Worm (Caenorhabditis elegans) whole organism, late embryonic: ENCODE results near the gene frm-2.
A peak's percentile ranks its signal among the peaks of the same experiment; 100 is the strongest.

Experiments used
- C08G9.2 ChIP-seq: sonication (generic microtip); optimal IDR thresholded peaks from 2 replicates; lab custom pipeline; 2016; ENCODE audit warnings: mild to moderate bottlenecking, missing genetic modification characterization, moderate library complexity, missing compliant biosample characterization
- K09A11.1 ChIP-seq: sonication (generic microtip); optimal IDR thresholded peaks from 2 replicates; lab custom pipeline; 2017; ENCODE audit warnings: antibody characterized with exemption, mild to moderate bottlenecking, missing genetic modification characterization, missing compliant biosample characterization; ENCODE audit not compliant: insufficient read depth
- T23F11.4 ChIP-seq: fragments of 200-800 bp; sonication (Bioruptor generic); optimal IDR thresholded peaks from 2 replicates; lab custom pipeline; 2018; ENCODE audit warnings: mild to moderate bottlenecking, missing genetic modification characterization, missing compliant biosample characterization
- ahr-1 ChIP-seq: sonication (generic microtip); optimal IDR thresholded peaks from 2 replicates; lab custom pipeline; 2016; ENCODE audit warnings: missing genetic modification characterization, missing compliant biosample characterization
- ama-1 ChIP-seq: fragments of 150-350 bp; optimal IDR thresholded peaks from 2 replicates; lab custom pipeline; 2014
- ceh-18 ChIP-seq: sonication (generic microtip); optimal IDR thresholded peaks from 2 replicates; lab custom pipeline; 2016; ENCODE audit warnings: missing genetic modification characterization, missing compliant biosample characterization
- ceh-2 ChIP-seq: sonication (generic microtip); optimal IDR thresholded peaks from 2 replicates; lab custom pipeline; 2016; ENCODE audit warnings: missing genotype, missing genetic modification characterization, missing compliant biosample characterization
- ceh-22 ChIP-seq: sonication (generic microtip); optimal IDR thresholded peaks from 2 replicates; lab custom pipeline; 2017; ENCODE audit warnings: missing biosample characterization, missing genetic modification characterization
- ceh-24 ChIP-seq: sonication (generic microtip); optimal IDR thresholded peaks from 2 replicates; lab custom pipeline; 2016; ENCODE audit warnings: mild to moderate bottlenecking, missing genetic modification characterization, missing compliant biosample characterization
- ceh-30 ChIP-seq: fragments of 150-350 bp; optimal IDR thresholded peaks from 2 replicates; lab custom pipeline; 2014; ENCODE audit warnings: missing biosample characterization, missing genetic modification characterization
- ceh-34 ChIP-seq: sonication (generic microtip); optimal IDR thresholded peaks from 2 replicates; lab custom pipeline; 2016; ENCODE audit warnings: mild to moderate bottlenecking, missing genetic modification characterization, missing compliant biosample characterization
- ceh-48 ChIP-seq: sonication (generic microtip); optimal IDR thresholded peaks from 2 replicates; lab custom pipeline; 2016; ENCODE audit warnings: missing genetic modification characterization, inconsistent platforms, missing compliant biosample characterization
- ceh-6 ChIP-seq: fragments of 200-800 bp; sonication (Bioruptor generic); optimal IDR thresholded peaks from 2 replicates; lab custom pipeline; 2018; ENCODE audit warnings: mild to moderate bottlenecking, missing genetic modification characterization, missing compliant biosample characterization
- che-1 ChIP-seq: sonication (generic microtip); optimal IDR thresholded peaks from 2 replicates; lab custom pipeline; 2016; ENCODE audit warnings: mild to moderate bottlenecking, missing genetic modification characterization, missing compliant biosample characterization
- dve-1 ChIP-seq: sonication (generic microtip); optimal IDR thresholded peaks from 2 replicates; lab custom pipeline; 2017; ENCODE audit warnings: antibody characterized with exemption, mild to moderate bottlenecking, missing genetic modification characterization, missing compliant biosample characterization
- elt-4 ChIP-seq: sonication (generic microtip); optimal IDR thresholded peaks from 2 replicates; lab custom pipeline; 2016; ENCODE audit warnings: missing genetic modification characterization, missing compliant biosample characterization
- ets-4 ChIP-seq: sonication (generic microtip); optimal IDR thresholded peaks from 2 replicates; lab custom pipeline; 2016; ENCODE audit warnings: missing genetic modification characterization, missing compliant biosample characterization
- eyg-1 ChIP-seq: sonication (generic microtip); optimal IDR thresholded peaks from 2 replicates; lab custom pipeline; 2016; ENCODE audit warnings: missing genotype, missing genetic modification characterization, missing compliant biosample characterization
- gmeb-2 ChIP-seq: sonication (generic microtip); optimal IDR thresholded peaks from 2 replicates; lab custom pipeline; 2016; ENCODE audit warnings: missing genetic modification characterization, inconsistent platforms, missing compliant biosample characterization
- hlh-30 ChIP-seq: sonication (generic microtip); optimal IDR thresholded peaks from 2 replicates; lab custom pipeline; 2017; ENCODE audit warnings: antibody characterized with exemption, missing genetic modification characterization, missing compliant biosample characterization; ENCODE audit not compliant: insufficient read depth
- madf-2 ChIP-seq: sonication (generic microtip); optimal IDR thresholded peaks from 2 replicates; lab custom pipeline; 2017; ENCODE audit warnings: missing genetic modification characterization, missing compliant biosample characterization
- mec-3 ChIP-seq: sonication (generic microtip); optimal IDR thresholded peaks from 2 replicates; lab custom pipeline; 2016; ENCODE audit warnings: borderline replicate concordance, missing genetic modification characterization, missing compliant biosample characterization
- nhr-11 ChIP-seq: fragments of 150-350 bp; optimal IDR thresholded peaks from 2 replicates; lab custom pipeline; 2014; ENCODE audit warnings: missing biosample characterization, missing genetic modification characterization
- nhr-232 ChIP-seq: sonication (generic microtip); optimal IDR thresholded peaks from 2 replicates; lab custom pipeline; 2016; ENCODE audit warnings: missing genetic modification characterization, missing compliant biosample characterization
- pax-1 ChIP-seq: fragments of 150-350 bp; optimal IDR thresholded peaks from 2 replicates; lab custom pipeline; 2014; ENCODE audit warnings: missing biosample characterization, missing genetic modification characterization
- pha-4 ChIP-seq: fragments of 150-350 bp; optimal IDR thresholded peaks from 2 replicates; lab custom pipeline; 2018; ENCODE audit warnings: missing biosample characterization, missing genetic modification reagents, missing genetic modification characterization
- pros-1 ChIP-seq: fragments of 150-350 bp; optimal IDR thresholded peaks from 2 replicates; lab custom pipeline; 2014; ENCODE audit warnings: missing biosample characterization, missing genetic modification reagents, missing genetic modification characterization
- rnt-1 ChIP-seq: sonication (generic microtip); optimal IDR thresholded peaks from 2 replicates; lab custom pipeline; 2016; ENCODE audit warnings: missing genetic modification characterization, missing compliant biosample characterization
- sdc-2 ChIP-seq: sonication (generic microtip); optimal IDR thresholded peaks from 2 replicates; lab custom pipeline; 2016; ENCODE audit warnings: missing genotype, missing genetic modification characterization, missing compliant biosample characterization
- sox-2 ChIP-seq: fragments of 200-800 bp; sonication (Bioruptor generic); IDR thresholded peaks from 2 replicates; pipeline ENCODE4 v1.3.6; 2022; ENCODE audit warnings: missing genetic modification reagents, missing genetic modification characterization, missing compliant biosample characterization
- tbx-2 ChIP-seq: sonication (generic microtip); optimal IDR thresholded peaks from 2 replicates; lab custom pipeline; 2016; ENCODE audit warnings: missing genetic modification characterization, missing compliant biosample characterization
- tbx-7 ChIP-seq: sonication (generic microtip); optimal IDR thresholded peaks from 2 replicates; lab custom pipeline; 2016; ENCODE audit warnings: missing genotype, missing genetic modification characterization, missing compliant biosample characterization
- unc-42 ChIP-seq: sonication (generic microtip); optimal IDR thresholded peaks from 2 replicates; lab custom pipeline; 2016; ENCODE audit warnings: missing genotype, missing genetic modification characterization, missing compliant biosample characterization
- unc-55 ChIP-seq: sonication (generic microtip); optimal IDR thresholded peaks from 2 replicates; lab custom pipeline; 2017; ENCODE audit warnings: missing biosample characterization, missing genetic modification reagents, missing genetic modification characterization

Gene frm-2

DNA sequence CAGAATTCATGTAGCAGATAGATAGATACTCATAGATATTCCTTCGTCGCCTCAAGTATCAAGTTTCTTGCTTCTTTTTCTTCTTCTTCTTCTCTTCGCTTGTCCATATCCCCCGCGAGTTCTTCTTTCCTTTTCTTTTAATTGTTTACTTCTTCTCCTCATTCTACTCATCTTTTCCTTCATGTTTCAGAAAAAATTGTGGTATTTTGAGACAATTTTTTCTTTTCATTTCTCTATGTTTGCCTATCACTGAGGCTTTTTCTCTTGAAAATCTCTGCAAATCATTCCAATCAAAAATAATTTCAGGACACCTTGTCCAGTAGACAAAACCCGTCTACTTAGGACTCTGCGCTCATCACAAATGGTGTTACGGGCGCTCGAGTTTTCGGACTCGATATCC is 11.0 kb upstream of the frm-2 start, which contains the start of gene T04C9.1:
Gene T04C9.1 (plus strand): TSS at position 301 of the 400 bp plus-strand sequence.
- TF ChIP-seq nhr-232 (tag; lab: Kevin White, UChicago) = no peak
- no peak for TF ChIP-seq ceh-34
- no peak for TF ChIP-seq ceh-30 (tag; lab: Kevin White, UChicago)
- TF ChIP-seq T23F11.4 = no peak
- no peak for TF ChIP-seq ceh-22
- TF ChIP-seq, all 69 proteins: peak for 0

DNA sequence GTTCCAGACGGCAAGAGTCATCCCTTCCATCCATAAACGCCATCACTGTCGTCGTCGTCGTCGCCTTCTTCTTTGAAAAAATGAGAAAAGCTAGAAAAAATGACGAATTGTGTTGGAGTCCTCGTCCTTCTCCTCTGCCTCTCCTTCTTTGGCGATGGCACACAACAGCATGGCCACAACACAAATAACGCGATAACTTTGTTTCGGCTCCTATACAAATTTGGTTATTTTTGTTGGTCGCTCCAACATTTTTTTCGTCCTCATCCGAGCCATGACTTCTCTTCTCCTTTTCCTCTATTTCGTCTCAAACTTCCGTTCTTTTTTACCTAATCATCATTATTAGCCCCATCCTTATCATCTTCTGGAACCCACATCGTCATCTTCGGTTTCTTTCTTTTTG is 10.1 kb upstream of the frm-2 start:
- TF ChIP-seq unc-42 (tag; lab: Kevin White, UChicago) (peak; percentile 98), ceh-34 (no peak)

DNA sequence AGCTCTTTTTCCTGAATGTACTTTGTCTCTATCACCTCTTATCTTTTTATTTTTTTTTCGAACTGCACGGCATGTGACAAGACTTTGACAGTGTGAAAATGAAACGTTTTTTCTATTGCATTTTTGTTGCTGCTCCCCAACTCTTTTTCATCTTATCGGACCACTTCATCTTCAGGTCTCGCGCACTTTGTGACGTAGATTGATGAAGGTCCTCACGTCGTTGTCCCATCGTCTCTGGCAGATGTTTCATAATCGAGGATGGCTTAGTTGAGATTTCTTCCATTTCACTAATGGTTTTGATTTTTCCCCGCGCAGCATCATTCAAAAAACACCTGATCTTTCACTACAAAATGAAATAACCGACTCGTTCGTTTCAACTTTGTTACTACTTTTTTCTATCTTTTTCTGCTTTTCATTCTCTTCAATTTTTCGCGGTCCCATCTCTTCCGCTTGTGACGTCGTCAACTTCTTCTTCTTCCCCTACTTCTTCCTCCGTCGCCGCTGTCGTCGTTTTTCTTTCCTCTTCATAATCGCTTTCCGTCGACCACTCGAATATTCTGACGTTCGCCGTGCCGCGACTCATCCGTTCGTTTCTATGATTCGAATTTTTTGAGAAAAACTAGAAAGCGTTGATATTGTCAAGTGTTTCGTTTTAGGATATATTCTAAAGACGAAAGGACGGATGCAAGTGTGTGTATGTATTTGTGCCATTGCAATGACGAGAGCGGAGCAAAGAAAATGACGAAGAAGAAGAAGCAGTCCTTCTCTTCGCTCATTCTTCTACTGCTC is 9.4 kb upstream of the frm-2 start, which contains the start of gene T04C9.2:
Gene T04C9.2 (plus strand): TSS at position 739 of the 789 bp plus-strand sequence.
- TF ChIP-seq unc-42 (tag; lab: Kevin White, UChicago) (peak; percentile 51), tbx-7 (tag; lab: Kevin White, UChicago) (no peak), unc-55 (peak; percentile 47)

DNA sequence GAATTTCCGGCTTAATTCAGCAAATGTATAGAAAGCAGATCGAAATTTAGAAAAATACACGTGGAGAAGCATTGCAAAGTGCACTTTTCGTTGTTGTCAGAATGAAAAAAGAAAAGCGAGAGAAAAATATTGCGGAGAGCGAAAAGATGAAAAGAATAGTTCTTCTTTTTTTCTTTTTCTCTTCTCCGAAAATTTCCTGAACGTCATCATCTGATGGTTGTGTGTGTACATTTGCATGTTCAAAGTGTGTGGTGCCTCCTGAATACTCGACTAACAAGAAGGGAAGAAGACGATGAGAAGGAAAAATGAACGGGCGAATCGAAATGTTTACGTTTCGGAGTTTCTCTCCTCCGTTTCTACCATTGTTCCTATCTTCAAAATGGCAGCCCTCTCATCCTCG is 8.2 kb upstream of the frm-2 start:
- TF ChIP-seq elt-4 (tag; lab: Kevin White, UChicago) (no peak), ceh-6 (GFP tag; lab: Kevin White, UChicago) (no peak), madf-2 (tag; lab: Kevin White, UChicago) (no peak), ceh-2 (tag; lab: Kevin White, UChicago) (no peak), unc-42 (tag; lab: Kevin White, UChicago) (no peak), sox-2 (GFP tag; lab: Robert Waterston, UW) (no peak), pax-1 (tag; lab: Kevin White, UChicago) (no peak), rnt-1 (tag; lab: Kevin White, UChicago) (no peak), pros-1 (no peak)

DNA sequence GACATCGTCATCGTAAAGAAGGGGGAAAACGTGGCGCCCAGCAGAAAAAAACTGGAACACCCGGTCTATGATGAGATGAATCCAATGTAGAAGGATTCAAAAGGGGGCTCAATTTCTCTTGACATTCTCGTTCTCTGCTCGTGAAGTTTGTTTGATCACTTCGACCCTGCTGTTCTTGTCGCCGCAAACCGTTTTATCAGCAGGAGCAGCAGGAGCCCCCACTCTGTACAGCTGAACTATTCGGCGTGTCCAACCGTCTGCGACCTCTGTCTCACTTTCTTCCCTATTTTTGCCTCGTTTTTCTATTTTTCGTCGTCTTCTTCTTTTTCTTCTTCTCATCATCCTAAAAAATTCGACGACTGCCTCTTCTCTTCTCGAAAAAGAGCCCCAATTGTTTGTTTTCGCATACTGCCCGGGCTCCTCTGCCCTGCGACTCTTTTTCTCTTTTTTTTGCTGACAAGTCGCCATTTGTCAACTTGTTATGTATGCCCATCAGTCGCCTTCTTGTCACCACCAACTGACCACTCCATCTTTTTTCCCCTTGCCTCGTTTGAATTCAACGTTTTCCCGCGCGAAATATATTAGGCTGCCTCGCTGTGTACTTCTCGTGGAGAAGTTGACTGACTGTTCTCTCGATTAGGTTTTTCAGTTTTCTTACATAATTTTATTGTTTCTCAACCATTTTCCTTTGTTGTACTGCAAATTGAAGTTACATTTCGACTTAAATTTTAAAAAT is 7.2 kb upstream of the frm-2 start:
- TF ChIP-seq eyg-1 (tag; lab: Kevin White, UChicago) = no peak
- TF ChIP-seq gmeb-2 (tag; lab: Kevin White, UChicago) = no peak
- no peak for TF ChIP-seq che-1 (tag; lab: Kevin White, UChicago)
- TF ChIP-seq ets-4 (tag; lab: Kevin White, UChicago) = peak; percentile 0
- peak; percentile 42 for TF ChIP-seq mec-3 (tag; lab: Kevin White, UChicago)
- no peak for TF ChIP-seq pros-1
- no peak for TF ChIP-seq tbx-2
- peak; percentile 63 for TF ChIP-seq unc-55
- TF ChIP-seq sdc-2 (tag; lab: Kevin White, UChicago) = no peak
- TF ChIP-seq ceh-34 = no peak
- peak; percentile 5 for TF ChIP-seq ceh-18
- no peak for TF ChIP-seq ceh-22
- TF ChIP-seq unc-42 (tag; lab: Kevin White, UChicago) = peak; percentile 8
- no peak for TF ChIP-seq nhr-232 (tag; lab: Kevin White, UChicago)

DNA sequence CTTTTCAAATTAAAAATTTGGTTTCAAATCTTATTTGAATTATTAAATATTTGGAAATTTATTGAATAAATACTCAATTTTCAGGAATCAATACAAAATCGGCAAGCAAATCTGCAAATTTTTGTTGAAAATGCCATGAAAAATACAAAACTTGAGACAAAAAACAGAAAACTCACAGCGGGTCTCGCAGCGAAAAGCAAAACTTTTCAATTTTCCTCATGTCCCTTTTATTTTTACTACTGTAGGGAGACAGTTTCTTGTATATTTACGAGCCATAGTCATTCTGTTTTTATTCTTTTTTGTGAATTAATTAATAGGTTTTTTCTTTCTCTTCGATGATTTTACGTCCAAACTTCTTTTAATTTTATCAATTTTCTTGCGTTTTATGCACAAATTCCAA is 6.5 kb upstream of the frm-2 start:
- TF ChIP-seq ceh-24 (no peak), ceh-22 (no peak), nhr-232 (tag; lab: Kevin White, UChicago) (no peak), hlh-30 (tag; lab: Kevin White, UChicago) (no peak), nhr-11 (no peak), pros-1 (no peak), ceh-34 (no peak), dve-1 (tag; lab: Kevin White, UChicago) (no peak), ceh-48 (no peak), K09A11.1 (tag; lab: Kevin White, UChicago) (no peak), rnt-1 (tag; lab: Kevin White, UChicago) (no peak), madf-2 (tag; lab: Kevin White, UChicago) (no peak), che-1 (tag; lab: Kevin White, UChicago) (no peak), ama-1 (no peak), C08G9.2 (tag; lab: Kevin White, UChicago) (no peak), ahr-1 (tag; lab: Kevin White, UChicago) (no peak), pha-4 (no peak)
- TF ChIP-seq, all 69 proteins: peak for 0
